Worm (Caenorhabditis elegans) whole organism, L1 larva: Measurements from ENCODE around the gene mab-5.

Source experiments
- alr-1 ChIP-seq: fragments of 200-800 bp; sonication (Bioruptor generic); optimal IDR thresholded peaks from 2 replicates; lab custom pipeline; 2018; ENCODE audit warnings: borderline replicate concordance, mild to moderate bottlenecking, missing genetic modification characterization, missing compliant biosample characterization
- aly-2 ChIP-seq: fragments of 150-350 bp; optimal IDR thresholded peaks from 2 replicates; lab custom pipeline; 2014; ENCODE audit warnings: missing biosample characterization, missing genetic modification characterization
- lin-13 ChIP-seq: fragments of 150-350 bp; optimal IDR thresholded peaks from 2 replicates; lab custom pipeline; 2014; ENCODE audit warnings: missing biosample characterization, missing genetic modification reagents, missing genetic modification characterization
- lin-14 ChIP-seq: fragments of 200-800 bp; sonication (Bioruptor generic); optimal IDR thresholded peaks from 2 replicates; lab custom pipeline; 2018; ENCODE audit warnings: mild to moderate bottlenecking, missing genetic modification characterization, moderate library complexity, missing compliant biosample characterization
- lin-39 ChIP-seq: fragments of 150-350 bp; optimal IDR thresholded peaks from 2 replicates; lab custom pipeline; 2014; ENCODE audit warnings: missing biosample characterization, missing genetic modification reagents, missing genetic modification characterization
- mab-9 ChIP-seq: fragments of 200-800 bp; sonication (Bioruptor generic); IDR thresholded peaks from 2 replicates; pipeline ENCODE4 v1.3.6; 2022; ENCODE audit warnings: missing genetic modification reagents, missing genetic modification characterization, missing compliant biosample characterization
- mdl-1 ChIP-seq, 2 experiments: fragments of 150-350 bp; optimal IDR thresholded peaks; 2 replicates each; lab custom pipeline; 2014 to 2017; ENCODE audit warnings: missing biosample characterization in 2 of 2, missing genetic modification characterization in 2 of 2, inconsistent platforms in 1 of 2
- mep-1 ChIP-seq: fragments of 150-350 bp; optimal IDR thresholded peaks from 2 replicates; lab custom pipeline; 2014; ENCODE audit warnings: missing biosample characterization, missing genetic modification characterization
- snpc-4 ChIP-seq: fragments of 150-350 bp; optimal IDR thresholded peaks from 2 replicates; lab custom pipeline; 2014; ENCODE audit warnings: missing biosample characterization, missing genetic modification characterization
- sox-4 ChIP-seq: sonication (generic microtip); optimal IDR thresholded peaks from 2 replicates; lab custom pipeline; 2016; ENCODE audit warnings: missing genetic modification characterization, missing compliant biosample characterization
- zag-1 ChIP-seq: fragments of 150-350 bp; optimal IDR thresholded peaks from 2 replicates; lab custom pipeline; 2014; ENCODE audit warnings: missing biosample characterization, missing genetic modification characterization
- ztf-11 ChIP-seq, 2 experiments: sonication (generic microtip); optimal IDR thresholded peaks; 2 replicates each; lab custom pipeline; 2016 to 2017; ENCODE audit warnings: missing genetic modification characterization in 2 of 2, missing biosample characterization in 1 of 2, missing compliant biosample characterization in 1 of 2

ce11 chrIII:7729062-7729461 lies 54.2 kb downstream of the mab-5 start:
- TF ChIP-seq lin-14 (GFP tag; lab: Kevin White, UChicago) (no peak), mab-9 (GFP tag; lab: Robert Waterston, UW) (no peak), zag-1 (tag; lab: Kevin White, UChicago) (no peak), snpc-4 (tag; lab: Kevin White, UChicago) (no peak), aly-2 (no peak), alr-1 (no peak), sox-4 (no peak), mep-1 (tag; lab: Kevin White, UChicago) (no peak), lin-39 (no peak), lin-13 (GFP tag; lab: Kevin White, UChicago) (no peak), mdl-1 (tag; optimal IDR thresholded peaks at IDR 0.05; lab: Kevin White, UChicago) (no peak), ztf-11 (tag; optimal IDR thresholded peaks at IDR 0.05; lab: Kevin White, UChicago) (no peak)
